Worm (Caenorhabditis elegans) whole organism, L4 larva: ENCODE results near the gene chil-15.

Experiments
- D1046.2 ChIP-seq: fragments of 200-800 bp; sonication (Bioruptor generic); IDR thresholded peaks from 2 replicates; pipeline ENCODE4 v1.3.6; 2022; ENCODE audit warnings: missing genetic modification characterization, missing compliant biosample characterization
- F10B5.3 ChIP-seq: sonication (generic microtip); optimal IDR thresholded peaks from 2 replicates; lab custom pipeline; 2016; ENCODE audit warnings: mild to moderate bottlenecking, missing genetic modification characterization, missing compliant biosample characterization
- F26F4.8 ChIP-seq: fragments of 200-800 bp; sonication (Bioruptor generic); conservative IDR thresholded peaks from 2 replicates; pipeline ENCODE4 v1.3.6; 2022; ENCODE audit warnings: missing genetic modification characterization, missing compliant biosample characterization
- aha-1 ChIP-seq: fragments of 150-350 bp; peaks from one replicate; lab custom pipeline; 2014; ENCODE audit warnings: missing biosample characterization, missing genetic modification characterization
- arid-1 ChIP-seq: fragments of 200-800 bp; sonication (Bioruptor generic); conservative IDR thresholded peaks from 2 replicates; pipeline ENCODE4 v1.3.6; 2022; ENCODE audit warnings: missing genetic modification reagents, missing genetic modification characterization, missing compliant biosample characterization
- attf-4 ChIP-seq: sonication (generic microtip); optimal IDR thresholded peaks from 3 replicates; lab custom pipeline; 2017; ENCODE audit warnings: missing biosample characterization, missing genetic modification characterization
- ceh-62 ChIP-seq: sonication (generic microtip); optimal IDR thresholded peaks from 2 replicates; lab custom pipeline; 2017; ENCODE audit warnings: missing biosample characterization, missing genetic modification characterization
- ceh-82 ChIP-seq: sonication (generic microtip); optimal IDR thresholded peaks from 2 replicates; lab custom pipeline; 2017; ENCODE audit warnings: missing biosample characterization, missing genetic modification characterization
- daf-16 ChIP-seq, 3 experiments: sonication (generic microtip); optimal IDR thresholded peaks; 2 replicates each; lab custom pipeline; 2016 to 2017; ENCODE audit warnings: missing genetic modification characterization in 3 of 3, missing genetic modification reagents in 3 of 3, mild to moderate bottlenecking in 2 of 3, missing compliant biosample characterization in 2 of 3, missing biosample characterization in 1 of 3, moderate library complexity in 1 of 3
- duxl-1 ChIP-seq: sonication (generic microtip); optimal IDR thresholded peaks from 2 replicates; lab custom pipeline; 2016; ENCODE audit warnings: mild to moderate bottlenecking, missing genetic modification characterization, moderate library complexity, missing compliant biosample characterization; ENCODE audit not compliant: poor library complexity
- egl-27 ChIP-seq: sonication (generic microtip); optimal IDR thresholded peaks from 3 replicates; lab custom pipeline; 2017; ENCODE audit warnings: missing biosample characterization, missing genetic modification reagents, missing genetic modification characterization
- gei-8 ChIP-seq: fragments of 200-800 bp; sonication (Bioruptor generic); optimal IDR thresholded peaks from 2 replicates; lab custom pipeline; 2018; ENCODE audit warnings: mild to moderate bottlenecking, missing genetic modification characterization, missing compliant biosample characterization
- hlh-11 ChIP-seq: fragments of 200-800 bp; sonication (Bioruptor generic); optimal IDR thresholded peaks from 2 replicates; lab custom pipeline; 2018; ENCODE audit warnings: mild to moderate bottlenecking, missing genetic modification characterization, missing compliant biosample characterization
- hlh-30 ChIP-seq: sonication (generic microtip); optimal IDR thresholded peaks from 2 replicates; lab custom pipeline; 2017; ENCODE audit warnings: antibody characterized with exemption, mild to moderate bottlenecking, missing genetic modification characterization, missing compliant biosample characterization; ENCODE audit not compliant: insufficient read depth
- lin-13 ChIP-seq: fragments of 150-350 bp; optimal IDR thresholded peaks from 2 replicates; lab custom pipeline; 2014; ENCODE audit warnings: missing biosample characterization, missing genetic modification reagents, missing genetic modification characterization
- lin-38 ChIP-seq: fragments of 200-800 bp; sonication (Bioruptor generic); IDR thresholded peaks from 2 replicates; pipeline ENCODE4 v1.3.6; 2022; ENCODE audit warnings: missing genetic modification reagents, missing genetic modification characterization, missing compliant biosample characterization
- madf-9 ChIP-seq: fragments of 200-800 bp; sonication (Bioruptor generic); conservative IDR thresholded peaks from 2 replicates; pipeline ENCODE4 v1.3.6; 2022; ENCODE audit warnings: missing genetic modification reagents, missing genetic modification characterization, missing compliant biosample characterization
- mdl-1 ChIP-seq, 2 experiments: fragments of 150-350 bp in 1 of 2; sonication (generic microtip) in 1 of 2; optimal IDR thresholded peaks; 2 replicates each; lab custom pipeline; 2014 to 2017; ENCODE audit warnings: missing biosample characterization in 2 of 2, missing genetic modification characterization in 2 of 2
- nhr-10 ChIP-seq: fragments of 150-350 bp; optimal IDR thresholded peaks from 2 replicates; lab custom pipeline; 2014; ENCODE audit warnings: missing biosample characterization, missing genetic modification characterization
- nhr-111 ChIP-seq: fragments of 200-800 bp; sonication (Bioruptor generic); optimal IDR thresholded peaks from 2 replicates; lab custom pipeline; 2018; ENCODE audit warnings: mild to moderate bottlenecking, missing genetic modification characterization, missing compliant biosample characterization
- nhr-237 ChIP-seq: sonication (generic microtip); optimal IDR thresholded peaks from 2 replicates; lab custom pipeline; 2017; ENCODE audit warnings: missing biosample characterization, missing genetic modification characterization
- nhr-28 ChIP-seq: fragments of 150-350 bp; optimal IDR thresholded peaks from 2 replicates; lab custom pipeline; 2014; ENCODE audit warnings: missing biosample characterization, missing genetic modification characterization
- nhr-42 ChIP-seq: fragments of 200-800 bp; sonication (Bioruptor generic); IDR thresholded peaks from 2 replicates; pipeline ENCODE4 v1.3.6; 2022; ENCODE audit warnings: missing genetic modification characterization, missing compliant biosample characterization
- nhr-77 ChIP-seq: fragments of 150-350 bp; optimal IDR thresholded peaks from 2 replicates; lab custom pipeline; 2014; ENCODE audit warnings: missing biosample characterization, missing genetic modification characterization
- pqm-1 ChIP-seq: sonication (generic microtip); optimal IDR thresholded peaks from 2 replicates; lab custom pipeline; 2017; ENCODE audit warnings: missing biosample characterization, missing genetic modification characterization
- sdz-12 ChIP-seq: fragments of 200-800 bp; sonication (Bioruptor generic); optimal IDR thresholded peaks from 2 replicates; lab custom pipeline; 2018; ENCODE audit warnings: mild to moderate bottlenecking, missing genetic modification characterization, missing compliant biosample characterization
- set-16 ChIP-seq: fragments of 200-800 bp; sonication (Bioruptor generic); IDR thresholded peaks from 2 replicates; pipeline ENCODE4 v1.3.6; 2022; ENCODE audit warnings: missing genetic modification reagents, missing genetic modification characterization, missing compliant biosample characterization
- snpc-1.2 ChIP-seq: fragments of 200-800 bp; sonication (Bioruptor generic); IDR thresholded peaks from 2 replicates; pipeline ENCODE4 v1.3.6; 2022; ENCODE audit warnings: missing genetic modification reagents, missing genetic modification characterization, missing compliant biosample characterization
- snpc-4 ChIP-seq: fragments of 150-350 bp; optimal IDR thresholded peaks from 2 replicates; lab custom pipeline; 2014; ENCODE audit warnings: missing biosample characterization, missing genetic modification characterization
- tra-1 ChIP-seq: fragments of 200-800 bp; sonication (Bioruptor generic); IDR thresholded peaks from 2 replicates; pipeline ENCODE4 v1.3.6; 2022; ENCODE audit warnings: missing genetic modification reagents, missing genetic modification characterization, missing compliant biosample characterization
- unc-39 ChIP-seq: sonication (generic microtip); optimal IDR thresholded peaks from 2 replicates; lab custom pipeline; 2017; ENCODE audit warnings: missing biosample characterization, missing genetic modification characterization
- unc-62 ChIP-seq, 3 experiments: fragments of 150-350 bp in 1 of 3; sonication (generic microtip); optimal IDR thresholded peaks in 2 of 3; peaks in 1 of 3; 1 replicate in 1 of 3; 2 replicates in 2 of 3; lab custom pipeline; 2014 to 2017; ENCODE audit warnings: missing biosample characterization in 3 of 3, missing genetic modification characterization in 3 of 3, missing genetic modification reagents in 3 of 3, missing genotype in 1 of 3
- zip-11 ChIP-seq: fragments of 200-800 bp; sonication (Bioruptor generic); IDR thresholded peaks from 2 replicates; pipeline ENCODE4 v1.3.6; 2022; ENCODE audit warnings: missing genetic modification characterization, missing compliant biosample characterization
- zip-2 ChIP-seq: fragments of 150-350 bp; optimal IDR thresholded peaks from 2 replicates; lab custom pipeline; 2014; ENCODE audit warnings: missing biosample characterization, missing genetic modification characterization
- ztf-11 ChIP-seq: fragments of 150-350 bp; optimal IDR thresholded peaks from 2 replicates; lab custom pipeline; 2014; ENCODE audit warnings: missing biosample characterization, missing genetic modification characterization

The chil-15 gene

ce11 chrII:9399746-9400145, 43.7 kb downstream of the chil-15 start, which contains the start of gene Y51B9A.7:
Gene Y51B9A.7 (plus strand): TSS chrII:9400046.
- TF ChIP-seq snpc-4 (no peak), nhr-10 (tag; lab: Kevin White, UChicago) (no peak), sdz-12 (GFP tag; lab: Kevin White, UChicago) (no peak), F26F4.8 (GFP tag; lab: Robert Waterston, UW) (no peak), nhr-42 (GFP tag; lab: Robert Waterston, UW) (no peak), zip-11 (GFP tag; lab: Robert Waterston, UW) (no peak), nhr-111 (GFP tag; lab: Kevin White, UChicago) (no peak), mdl-1 (tag; optimal IDR thresholded peaks at IDR 0.05; lab: Kevin White, UChicago) (no peak), nhr-77 (no peak), duxl-1 (tag; lab: Kevin White, UChicago) (no peak), lin-13 (GFP tag; lab: Kevin White, UChicago) (no peak), arid-1 (GFP tag; lab: Robert Waterston, UW) (no peak)

DNA sequence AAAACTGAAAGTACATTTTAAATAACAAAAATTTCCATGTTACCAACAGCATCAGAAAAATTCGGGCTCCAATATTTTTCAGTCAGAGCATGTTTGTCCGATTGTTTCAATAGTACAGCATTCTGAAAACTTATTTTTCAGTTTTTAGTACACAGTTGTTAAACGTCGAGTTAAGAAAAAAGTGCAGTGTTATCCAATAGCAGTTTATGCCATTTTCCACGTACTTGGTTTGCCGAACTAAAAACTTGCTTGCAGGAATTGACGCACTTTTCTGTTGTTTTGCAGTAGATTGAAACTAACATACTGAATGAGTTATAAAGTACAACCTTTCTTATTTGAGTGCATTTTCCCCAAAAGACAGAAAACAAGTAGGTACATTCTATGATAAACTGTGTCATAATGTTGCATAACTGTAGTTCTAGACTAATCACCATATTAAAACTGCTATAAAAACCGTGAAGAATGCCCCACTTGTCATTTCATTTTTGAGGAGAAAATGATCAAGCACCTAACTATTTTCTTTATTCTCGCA, 45.0 kb downstream of the chil-15 start, which contains the start of the genes Y51B9A.14 and Y51B9A.8:
Gene Y51B9A.14, minus strand, starts transcription at position 101 of the 532 bp plus-strand sequence.
Gene Y51B9A.8, plus strand, starts transcription at position 482 of the 532 bp plus-strand sequence.
- TF ChIP-seq daf-16 (GFP tag; optimal IDR thresholded peaks at IDR 0.05; lab: Kevin White, UChicago) (no peak), daf-16 (tag; optimal IDR thresholded peaks at IDR 0.05; lab: Kevin White, UChicago) (no peak), gei-8 (GFP tag; lab: Kevin White, UChicago) (no peak), attf-4 (tag; lab: Kevin White, UChicago) (no peak), mdl-1 (tag; optimal IDR thresholded peaks at IDR 0.05; lab: Kevin White, UChicago) (no peak), madf-9 (no peak), egl-27 (tag; lab: Kevin White, UChicago) (no peak), aha-1 (tag; lab: Kevin White, UChicago) (no peak), tra-1 (GFP tag; lab: Robert Waterston, UW) (no peak), ceh-82 (no peak), F26F4.8 (GFP tag; lab: Robert Waterston, UW) (no peak), ceh-62 (no peak), zip-2 (tag; lab: Kevin White, UChicago) (no peak), snpc-1.2 (no peak), hlh-11 (tag; lab: Kevin White, UChicago) (no peak)

ce11 chrII:9397496-9397895, 45.9 kb downstream of the chil-15 start, which contains the start of gene Y51B9A.9:
Gene Y51B9A.9 (minus strand): TSS chrII:9397596.
- TF ChIP-seq daf-16 (GFP tag; optimal IDR thresholded peaks at IDR 0.05; lab: Kevin White, UChicago) (no peak), daf-16 (tag; optimal IDR thresholded peaks at IDR 0.05; lab: Kevin White, UChicago) (peak; percentile 68), zip-2 (tag; lab: Kevin White, UChicago) (no peak), ztf-11 (no peak), pqm-1 (tag; lab: Kevin White, UChicago) (peak; percentile 47), nhr-28 (tag; lab: Kevin White, UChicago) (no peak), unc-62 (GFP tag; optimal IDR thresholded peaks at IDR 0.05 in 1 of 2; lab: Kevin White, UChicago) (no peak), unc-62 (tag; optimal IDR thresholded peaks at IDR 0.05; lab: Kevin White, UChicago) (no peak)

DNA sequence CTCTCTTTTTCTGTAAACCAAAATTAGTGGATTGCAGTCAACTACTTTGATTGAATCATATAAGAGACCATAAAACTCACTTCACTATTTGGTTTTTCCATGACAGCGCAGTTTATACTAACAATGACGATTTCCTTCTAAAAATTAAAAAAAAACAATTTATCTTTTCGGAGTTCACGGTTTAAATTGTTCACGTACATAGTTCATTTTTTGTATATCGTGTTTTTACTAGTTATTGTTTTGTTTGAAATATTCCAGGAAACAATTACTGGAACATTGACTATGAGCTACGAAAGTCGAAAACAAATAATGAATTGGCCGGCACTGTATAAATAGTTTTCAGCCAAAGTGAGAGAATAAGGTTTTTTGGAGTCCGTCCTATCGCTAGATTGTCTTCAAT, 50.7 kb downstream of the chil-15 start, which contains the start of gene lido-17:
Gene lido-17, minus strand, starts transcription at position 101 of the 400 bp plus-strand sequence.
- TF ChIP-seq attf-4 (tag; lab: Kevin White, UChicago) (no peak), unc-62 (GFP tag; optimal IDR thresholded peaks at IDR 0.05 in 1 of 2; lab: Kevin White, UChicago) (no peak), unc-62 (tag; optimal IDR thresholded peaks at IDR 0.05; lab: Kevin White, UChicago) (no peak), lin-38 (no peak), zip-11 (GFP tag; lab: Robert Waterston, UW) (no peak), unc-39 (tag; lab: Kevin White, UChicago) (no peak), F10B5.3 (no peak), set-16 (GFP tag; lab: Robert Waterston, UW) (no peak), mdl-1 (tag; optimal IDR thresholded peaks at IDR 0.05; lab: Kevin White, UChicago) (no peak), zip-2 (tag; lab: Kevin White, UChicago) (no peak), nhr-237 (no peak), D1046.2 (GFP tag; lab: Robert Waterston, UW) (no peak), hlh-30 (tag; lab: Kevin White, UChicago) (no peak)
- TF ChIP-seq, all 104 proteins: peak for 0
